Fruit fly (Drosophila melanogaster): ENCODE results near the gene ImpL1.

DNA sequence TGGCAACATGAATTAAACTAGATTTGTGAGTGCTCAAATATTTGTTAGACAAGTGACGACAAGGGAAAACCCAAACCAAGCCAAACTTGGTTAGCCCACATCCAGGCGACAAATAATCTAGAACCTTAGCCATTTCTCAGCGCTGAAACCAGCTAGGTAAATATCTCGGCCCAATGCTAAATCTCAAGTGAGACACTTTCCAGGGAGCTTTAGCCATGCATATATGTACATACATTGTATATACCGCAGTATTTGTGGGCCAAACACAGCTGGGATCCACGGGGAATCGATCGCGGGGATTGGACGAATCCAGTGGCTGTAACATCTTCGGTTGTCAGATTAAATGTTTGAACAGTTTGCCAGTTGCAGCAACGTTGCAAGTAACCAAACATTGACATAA, 15.1 kb downstream of the ImpL1 start:
- TF ChIP-seq bab1 (GFP tag; optimal IDR thresholded peaks at IDR 0.05): no peak
- no peak for TF ChIP-seq Clk (GFP tag; optimal IDR thresholded peaks at IDR 0.05)
- TF ChIP-seq Hr96 (GFP tag; optimal IDR thresholded peaks at IDR 0.05): no peak
- TF ChIP-seq kay (GFP tag; ENCODE audit: borderline replicate concordance): no peak
- no peak for TF ChIP-seq toe (GFP tag; optimal IDR thresholded peaks at IDR 0.05)
- no peak for TF ChIP-seq CG11617 (GFP tag; optimal IDR thresholded peaks at IDR 0.05)
- no peak for TF ChIP-seq ovo (GFP tag; optimal IDR thresholded peaks at IDR 0.05)
- no peak for TF ChIP-seq CG7045 (GFP tag; optimal IDR thresholded peaks at IDR 0.05)
- TF ChIP-seq CG7101 (tag; optimal IDR thresholded peaks at IDR 0.05): no peak
- TF ChIP-seq cnc (optimal IDR thresholded peaks at IDR 0.05): no peak
- TF ChIP-seq CG5204 (GFP tag; optimal IDR thresholded peaks at IDR 0.05): no peak
- TF ChIP-seq CG14711 (tag; optimal IDR thresholded peaks at IDR 0.05): no peak
